Fruit fly (Drosophila melanogaster) whole organism, embryonic: Measurements from ENCODE around the gene kay.

Source experiments
- Awh ChIP-seq: fragments of 200-800 bp; sonication (Bioruptor generic); IDR thresholded peaks from 2 replicates; pipeline ENCODE4, ENCODE4 v1.3.6; 2022; ENCODE audit warnings: missing biosample characterization, missing genetic modification characterization
- CG12155 ChIP-seq: fragments of 200-800 bp; sonication (Bioruptor generic); optimal IDR thresholded peaks from 3 replicates; lab custom pipeline; 2016; ENCODE audit warnings: missing biosample characterization, missing genetic modification characterization
- CG13424 ChIP-seq: fragments of 200-800 bp; sonication (Bioruptor generic); optimal IDR thresholded peaks from 2 replicates; lab custom pipeline; 2019; ENCODE audit warnings: missing biosample characterization, mild to moderate bottlenecking, missing genetic modification characterization, moderate library complexity
- CG14860 ChIP-seq: fragments of 200-800 bp; sonication (Bioruptor generic); IDR thresholded peaks from 3 replicates; pipeline ENCODE4 v1.3.6; 2022; ENCODE audit warnings: missing biosample characterization, missing genetic modification characterization; ENCODE audit not compliant: partially characterized antibody
- CG1832 ChIP-seq: fragments of 200-800 bp; sonication (Bioruptor generic); optimal IDR thresholded peaks from 2 replicates; lab custom pipeline; 2017; ENCODE audit warnings: missing biosample characterization, mild to moderate bottlenecking, missing genetic modification characterization, inconsistent platforms
- CG31388 ChIP-seq: fragments of 200-800 bp; sonication (Bioruptor generic); optimal IDR thresholded peaks from 2 replicates; lab custom pipeline; 2016; ENCODE audit warnings: missing biosample characterization, missing genetic modification characterization
- CG3281 ChIP-seq: fragments of 200-800 bp; sonication (Bioruptor generic); optimal IDR thresholded peaks from 3 replicates; lab custom pipeline; 2017; ENCODE audit warnings: missing biosample characterization, mild to moderate bottlenecking, missing genetic modification characterization
- CG3407 ChIP-seq: fragments of 200-800 bp; sonication (Bioruptor generic); optimal IDR thresholded peaks from 2 replicates; lab custom pipeline; 2018; ENCODE audit warnings: missing biosample characterization, mild to moderate bottlenecking, missing genetic modification characterization
- CG34376 ChIP-seq: fragments of 200-800 bp; sonication (Bioruptor generic); optimal IDR thresholded peaks from 2 replicates; lab custom pipeline; 2018; ENCODE audit warnings: missing biosample characterization, mild to moderate bottlenecking, missing genetic modification characterization
- CG4730 ChIP-seq: fragments of 200-800 bp; sonication (Bioruptor generic); IDR thresholded peaks from 2 replicates; pipeline ENCODE4 v1.3.6; 2022; ENCODE audit warnings: missing biosample characterization, missing genetic modification characterization
- CG7556 ChIP-seq: fragments of 200-800 bp; sonication (Bioruptor generic); optimal IDR thresholded peaks from 2 replicates; lab custom pipeline; 2017; ENCODE audit warnings: missing biosample characterization, mild to moderate bottlenecking, missing genetic modification characterization
- CG7963 ChIP-seq: fragments of 200-800 bp; sonication (Bioruptor generic); IDR thresholded peaks from 3 replicates; pipeline ENCODE4 v1.3.6; 2022; ENCODE audit warnings: missing biosample characterization, missing genetic modification characterization; ENCODE audit not compliant: partially characterized antibody
- CG8281 ChIP-seq: fragments of 200-800 bp; sonication (Bioruptor generic); optimal IDR thresholded peaks from 2 replicates; lab custom pipeline; 2018; ENCODE audit warnings: missing biosample characterization, mild to moderate bottlenecking, missing genetic modification characterization, moderate library complexity
- CG8478 ChIP-seq: fragments of >200 bp; optimal IDR thresholded peaks from 2 replicates; lab custom pipeline; 2018
- CG8924 ChIP-seq: fragments of 200-800 bp; optimal IDR thresholded peaks from 3 replicates; lab custom pipeline; 2019; ENCODE audit warnings: missing biosample characterization, mild to moderate bottlenecking, missing genetic modification characterization, moderate library complexity
- D ChIP-seq, 2 experiments: fragments of 200-800 bp in 1 of 2; fragments of >200 bp in 1 of 2; sonication (Bioruptor generic) in 1 of 2; optimal IDR thresholded peaks; 2 replicates in 1 of 2; 3 replicates in 1 of 2; lab custom pipeline; 2017; ENCODE audit warnings: mild to moderate bottlenecking in 1 of 2, missing biosample characterization in 1 of 2, missing genetic modification characterization in 1 of 2, missing genetic modification reagents in 1 of 2
- Hmr ChIP-seq: fragments of 200-800 bp; sonication (Bioruptor generic); optimal IDR thresholded peaks from 3 replicates; lab custom pipeline; 2017; ENCODE audit warnings: mild to moderate bottlenecking, missing biosample characterization, missing genetic modification reagents, missing genetic modification characterization
- Hr39 ChIP-seq: fragments of >200 bp; optimal IDR thresholded peaks from 2 replicates; lab custom pipeline; 2017
- Hr78 ChIP-seq, 2 experiments: fragments of 200-800 bp in 1 of 2; fragments of >200 bp in 1 of 2; sonication (Bioruptor generic) in 1 of 2; optimal IDR thresholded peaks; 2 replicates each; lab custom pipeline; 2017 to 2019; ENCODE audit warnings: missing biosample characterization in 2 of 2, missing genetic modification characterization in 2 of 2, mild to moderate bottlenecking in 1 of 2, moderate library complexity in 1 of 2
- Mad ChIP-seq: fragments of 200-800 bp; sonication (Bioruptor generic); optimal IDR thresholded peaks from 2 replicates; lab custom pipeline; 2016; ENCODE audit warnings: missing biosample characterization, missing genetic modification characterization
- Mrtf ChIP-seq: fragments of 200-800 bp; sonication (Bioruptor generic); IDR thresholded peaks from 3 replicates; pipeline ENCODE4 v1.3.6; 2022; ENCODE audit warnings: missing biosample characterization, missing genetic modification characterization
- NFAT ChIP-seq: fragments of 200-800 bp; sonication (Bioruptor generic); IDR thresholded peaks from 2 replicates; pipeline ENCODE4 v1.3.6; 2022; ENCODE audit warnings: missing biosample characterization, missing genetic modification characterization
- Nf-YB ChIP-seq: fragments of 200-800 bp; sonication (Bioruptor generic); optimal IDR thresholded peaks from 3 replicates; lab custom pipeline; 2019; ENCODE audit warnings: missing biosample characterization, mild to moderate bottlenecking, missing genetic modification characterization, moderate library complexity
- NfI ChIP-seq: fragments of 200-800 bp; sonication (Bioruptor generic); optimal IDR thresholded peaks from 3 replicates; lab custom pipeline; 2018; ENCODE audit warnings: missing biosample characterization, mild to moderate bottlenecking, missing genetic modification characterization, moderate library complexity
- PHDP ChIP-seq: fragments of 200-800 bp; sonication (Bioruptor generic); optimal IDR thresholded peaks from 3 replicates; lab custom pipeline; 2018; ENCODE audit warnings: missing biosample characterization, mild to moderate bottlenecking, missing genetic modification characterization, moderate library complexity
- Ptx1 ChIP-seq: fragments of 200-800 bp; sonication (Bioruptor generic); IDR thresholded peaks from 2 replicates; pipeline ENCODE4 v1.3.6; 2022; ENCODE audit warnings: missing biosample characterization, missing genetic modification characterization
- Side ChIP-seq: fragments of 200-800 bp; sonication (Bioruptor generic); optimal IDR thresholded peaks from 2 replicates; lab custom pipeline; 2016; ENCODE audit warnings: missing biosample characterization, missing genetic modification characterization
- Ssrp ChIP-seq: fragments of 200-800 bp; sonication (Bioruptor generic); optimal IDR thresholded peaks from 2 replicates; lab custom pipeline; 2018; ENCODE audit warnings: missing biosample characterization, mild to moderate bottlenecking, missing genetic modification characterization, moderate library complexity
- Stat92E ChIP-seq, 3 experiments: fragments of >200 bp in 2 of 3; fragments of 200-800 bp in 1 of 3; sonication (Bioruptor generic) in 1 of 3; optimal IDR thresholded peaks; 2 replicates each; lab custom pipeline; 2017 to 2019; ENCODE audit warnings: missing biosample characterization in 3 of 3, missing genetic modification characterization in 3 of 3, mild to moderate bottlenecking in 1 of 3, moderate library complexity in 1 of 3
- Usf ChIP-seq: fragments of 200-800 bp; sonication (Bioruptor generic); optimal IDR thresholded peaks from 2 replicates; lab custom pipeline; 2017; ENCODE audit warnings: missing genotype, missing biosample characterization, missing genetic modification characterization
- YL-1 ChIP-seq: fragments of 200-800 bp; sonication (Bioruptor generic); optimal IDR thresholded peaks from 3 replicates; lab custom pipeline; 2017; ENCODE audit warnings: missing biosample characterization, mild to moderate bottlenecking, missing genetic modification characterization
- ab ChIP-seq: fragments of 200-800 bp; sonication (Bioruptor generic); optimal IDR thresholded peaks from 2 replicates; lab custom pipeline; 2016; ENCODE audit warnings: missing biosample characterization, missing genetic modification characterization
- aop ChIP-seq: fragments of 200-800 bp; sonication (Bioruptor generic); IDR thresholded peaks from 2 replicates; pipeline ENCODE4 v1.3.6; 2022; ENCODE audit warnings: missing biosample characterization, missing genetic modification characterization
- br ChIP-seq: fragments of >200 bp; optimal IDR thresholded peaks from 2 replicates; lab custom pipeline; 2017
- cas ChIP-seq: fragments of 200-800 bp; sonication (Bioruptor generic); IDR thresholded peaks from 2 replicates; pipeline ENCODE4 v1.3.6; 2022; ENCODE audit warnings: missing biosample characterization, missing genetic modification characterization
- chm ChIP-seq: fragments of 200-800 bp; sonication (Bioruptor generic); IDR thresholded peaks from 2 replicates; pipeline ENCODE4 v1.3.6; 2022; ENCODE audit warnings: missing biosample characterization, missing genetic modification characterization
- eve ChIP-seq, 2 experiments: fragments of >200 bp; optimal IDR thresholded peaks; 2 replicates each; lab custom pipeline; 2017; ENCODE audit warnings: missing biosample characterization in 2 of 2, missing genetic modification characterization in 2 of 2
- gt ChIP-seq: fragments of 200-800 bp; sonication (Bioruptor generic); IDR thresholded peaks from 2 replicates; pipeline ENCODE4 v1.3.6; 2022; ENCODE audit warnings: missing biosample characterization, missing genetic modification characterization
- h ChIP-seq: fragments of >200 bp; optimal IDR thresholded peaks from 2 replicates; lab custom pipeline; 2017
- knrl ChIP-seq: fragments of 200-800 bp; sonication (Bioruptor generic); IDR thresholded peaks from 3 replicates; pipeline ENCODE4 v1.3.6; 2022; ENCODE audit warnings: missing biosample characterization, missing genetic modification characterization; ENCODE audit not compliant: partially characterized antibody
- maf-S ChIP-seq: fragments of 200-800 bp; sonication (Bioruptor generic); optimal IDR thresholded peaks from 2 replicates; lab custom pipeline; 2016; ENCODE audit warnings: missing biosample characterization, missing genetic modification characterization
- pb ChIP-seq: fragments of 200-800 bp; sonication (Bioruptor generic); optimal IDR thresholded peaks from 3 replicates; lab custom pipeline; 2016; ENCODE audit warnings: missing biosample characterization, missing genetic modification characterization
- ranshi ChIP-seq: fragments of 200-800 bp; sonication (Bioruptor generic); IDR thresholded peaks from 2 replicates; pipeline ENCODE4 v1.3.6; 2022; ENCODE audit warnings: missing biosample characterization, missing genetic modification characterization
- schlank ChIP-seq: fragments of 200-800 bp; sonication (Bioruptor generic); optimal IDR thresholded peaks from 2 replicates; lab custom pipeline; 2018; ENCODE audit warnings: missing biosample characterization, mild to moderate bottlenecking, missing genetic modification characterization
- scrt ChIP-seq: fragments of 200-800 bp; sonication (Bioruptor generic); optimal IDR thresholded peaks from 2 replicates; lab custom pipeline; 2018; ENCODE audit warnings: missing biosample characterization, mild to moderate bottlenecking, missing genetic modification characterization, moderate library complexity
- sd ChIP-seq: fragments of 200-800 bp; sonication (Bioruptor generic); optimal IDR thresholded peaks from 3 replicates; lab custom pipeline; 2018; ENCODE audit warnings: missing biosample characterization, mild to moderate bottlenecking, missing genetic modification characterization, moderate library complexity
- sna ChIP-seq: fragments of 200-800 bp; sonication (Bioruptor generic); IDR thresholded peaks from 2 replicates; pipeline ENCODE4 v1.3.6; 2022; ENCODE audit warnings: missing biosample characterization, missing genetic modification characterization; ENCODE audit not compliant: partially characterized antibody
- tna ChIP-seq: fragments of 200-800 bp; sonication (Bioruptor generic); IDR thresholded peaks from 2 replicates; pipeline ENCODE4 v1.3.6; 2022; ENCODE audit warnings: missing biosample characterization, missing genetic modification characterization; ENCODE audit not compliant: partially characterized antibody
- toy ChIP-seq: fragments of 200-800 bp; sonication (Bioruptor generic); IDR thresholded peaks from 2 replicates; pipeline ENCODE4 v1.3.6; 2022; ENCODE audit warnings: missing biosample characterization, missing genetic modification characterization
- unpg ChIP-seq: fragments of 200-800 bp; sonication (Bioruptor generic); optimal IDR thresholded peaks from 3 replicates; lab custom pipeline; 2018; ENCODE audit warnings: missing biosample characterization, mild to moderate bottlenecking, missing genetic modification characterization, moderate library complexity

The kay gene

dm6 chr3R:29772795-29773331 is 7.1 kb downstream of the kay start:
- TF ChIP-seq tna (GFP tag; lab: Robert Waterston, UW) (peak; percentile 45; the same call in 1 of the 2 replicates), maf-S (GFP tag; lab: Kevin White, UChicago) (no peak), unpg (GFP tag; lab: Kevin White, UChicago) (no peak), sna (GFP tag; lab: Robert Waterston, UW) (peak; percentile 47), sd (tag; lab: Kevin White, UChicago) (peak; percentile 94), CG1832 (GFP tag; lab: Kevin White, UChicago) (peak; percentile 99), CG31388 (GFP tag; lab: Kevin White, UChicago) (no peak), CG8478 (lab: Kevin White, UChicago) (peak; percentile 96), CG8924 (tag; lab: Kevin White, UChicago) (peak; percentile 15), br (lab: Kevin White, UChicago) (no peak), Mad (no peak), aop (GFP tag; lab: Robert Waterston, UW) (no peak), Ssrp (tag; lab: Kevin White, UChicago) (no peak), Side (GFP tag; lab: Kevin White, UChicago) (peak; percentile 5), CG3281 (peak; percentile 35), CG7556 (GFP tag; lab: Kevin White, UChicago) (no peak), Hr78 (GFP tag; optimal IDR thresholded peaks at IDR 0.05; lab: Kevin White, UChicago) (peak in 1 of 2 experiments; percentile 45), CG13424 (tag; lab: Kevin White, UChicago) (no peak), Stat92E (GFP tag; optimal IDR thresholded peaks at IDR 0.05; lab: Kevin White, UChicago) (peak in 1 of 3 experiments; percentile 19), ranshi (GFP tag; lab: Robert Waterston, UW) (no peak), scrt (GFP tag; lab: Kevin White, UChicago) (peak; percentile 80), CG4730 (GFP tag; lab: Robert Waterston, UW) (no peak), Usf (no peak), CG3407 (no peak), CG8281 (tag; lab: Kevin White, UChicago) (no peak), Awh (GFP tag; lab: Robert Waterston, UW) (no peak), ab (GFP tag; lab: Kevin White, UChicago) (no peak), CG34376 (GFP tag; lab: Kevin White, UChicago) (peak; percentile 66), Hr39 (lab: Kevin White, UChicago) (no peak), Mrtf (GFP tag; lab: Robert Waterston, UW) (no peak), eve (GFP tag; optimal IDR thresholded peaks at IDR 0.05; lab: Kevin White, UChicago) (no peak), Ptx1 (GFP tag; lab: Robert Waterston, UW) (peak; percentile 16; the same call in 1 of the 2 replicates), NFAT (peak; percentile 72), NfI (GFP tag; lab: Kevin White, UChicago) (no peak), toy (GFP tag; lab: Robert Waterston, UW) (no peak), PHDP (tag; lab: Kevin White, UChicago) (no peak), D (optimal IDR thresholded peaks at IDR 0.05; lab: Kevin White, UChicago) (no peak), D (GFP tag; optimal IDR thresholded peaks at IDR 0.05; lab: Kevin White, UChicago) (peak; percentile 8), h (no peak), knrl (GFP tag; lab: Robert Waterston, UW) (peak; percentile 35; the same call in 1 of the 3 replicates), pb (GFP tag; lab: Kevin White, UChicago) (no peak), schlank (tag; lab: Kevin White, UChicago) (peak; percentile 1), cas (GFP tag; lab: Robert Waterston, UW) (0 out of 2 replicates have a peak, but pooled peaks have one; percentile 25), CG12155 (GFP tag; lab: Kevin White, UChicago) (no peak), CG14860 (GFP tag; lab: Robert Waterston, UW) (no peak), Nf-YB (GFP tag; lab: Kevin White, UChicago) (peak; percentile 44), chm (GFP tag; lab: Robert Waterston, UW) (peak; percentile 62; the same call in 1 of the 2 replicates), YL-1 (GFP tag; lab: Kevin White, UChicago) (peak; percentile 71), CG7963 (0 out of 3 replicates have a peak, but pooled peaks have one; percentile 25), gt (GFP tag; lab: Robert Waterston, UW) (no peak), Hmr (GFP tag; lab: Kevin White, UChicago) (peak; percentile 60)
